Fruit fly (Drosophila melanogaster) ovary, adult (tissue): ENCODE data around the gene Pop1.

Source experiments
- CG17801 ChIP-seq: fragments of 200-800 bp; optimal IDR thresholded peaks from 2 replicates; lab custom pipeline; 2019; ENCODE audit warnings: missing biosample characterization, mild to moderate bottlenecking, missing genetic modification characterization, moderate library complexity; ENCODE audit not compliant: partially characterized antibody

Pop1 gene

dm6 chrX:5621893-5622803 lies at the start of gene Pop1, which contains the start of gene Mlc-c:
Gene Pop1, plus strand, starts transcription at chrX:5622648.
Gene Mlc-c, minus strand, starts transcription at chrX:5622539.
- TF ChIP-seq CG17801 (GFP tag; lab: Kevin White, UChicago): peak; percentile 21

DNA sequence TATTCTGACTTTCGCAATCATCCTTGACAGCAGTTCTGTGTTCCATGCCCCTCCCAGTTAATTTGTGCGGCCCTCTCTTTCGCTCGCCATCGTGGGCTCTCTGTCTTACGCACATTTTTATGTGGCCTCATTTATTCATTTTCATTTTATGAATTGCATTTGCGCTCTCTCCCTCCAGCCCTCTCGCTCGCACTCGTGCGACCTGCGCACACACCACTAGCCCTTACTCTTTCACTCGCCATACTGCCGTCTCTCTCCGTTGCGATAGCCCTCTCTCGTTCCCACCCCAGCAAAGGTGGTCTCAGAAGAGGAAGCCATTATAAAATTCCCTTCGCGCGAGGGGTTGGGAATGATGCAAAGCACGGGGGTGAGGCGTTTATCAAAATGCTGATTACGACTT lies 43.0 kb upstream of the Pop1 start:
- TF ChIP-seq CG17801 (GFP tag; lab: Kevin White, UChicago): no peak

DNA sequence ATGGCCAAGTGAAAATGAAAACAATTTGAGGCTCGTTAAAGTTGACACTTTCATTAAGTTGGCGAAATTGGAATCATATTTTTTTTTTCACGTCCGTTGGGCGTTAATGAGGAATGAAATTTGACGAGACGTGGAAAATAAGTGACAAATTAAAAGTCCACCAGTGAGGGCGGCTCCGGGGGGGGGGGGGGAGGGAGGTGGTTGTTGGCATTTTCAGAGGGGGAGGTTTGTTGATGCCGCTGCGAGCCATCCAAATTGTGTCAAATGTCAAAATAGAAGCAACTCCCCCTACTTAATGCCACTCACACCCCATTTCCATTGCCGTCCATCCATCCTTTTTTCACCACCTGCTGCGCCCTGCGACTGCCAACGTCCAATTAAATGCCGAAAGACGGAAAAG lies 35.4 kb upstream of the Pop1 start:
- no peak for TF ChIP-seq CG17801 (GFP tag; lab: Kevin White, UChicago)

- TF ChIP-seq CG17801 (GFP tag; lab: Kevin White, UChicago): no peak
Observed at dm6 chrX:5588454-5588853, 34.0 kb upstream of the Pop1 start.

- no peak for TF ChIP-seq CG17801 (GFP tag; lab: Kevin White, UChicago)
Observed at dm6 chrX:5589990-5590389, 32.5 kb upstream of the Pop1 start.

DNA sequence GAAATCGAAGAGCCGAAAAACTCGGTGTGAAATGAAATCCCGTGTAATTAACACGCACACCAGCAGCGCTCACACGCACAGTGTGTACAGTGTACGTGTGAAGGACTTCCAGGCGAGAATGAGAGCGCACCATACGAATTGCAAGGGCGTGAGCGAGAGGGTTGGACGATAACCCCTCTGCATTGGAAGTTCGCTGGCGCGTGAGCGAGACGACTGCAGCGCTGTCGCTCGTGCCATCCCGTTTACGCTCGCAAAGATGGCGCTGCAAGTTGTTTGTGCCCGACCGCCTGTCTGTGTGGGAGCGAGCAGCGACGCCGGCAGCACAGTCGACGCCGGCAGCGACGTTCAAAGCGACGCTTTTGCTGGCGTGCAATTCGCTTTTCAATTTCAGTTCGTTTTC lies 28.6 kb upstream of the Pop1 start, which contains the start of gene Vsx1:
Gene Vsx1 (plus strand): TSS at position 388 of the 400 bp plus-strand sequence.
- no peak for TF ChIP-seq CG17801 (GFP tag; lab: Kevin White, UChicago)

- no peak for TF ChIP-seq CG17801 (GFP tag; lab: Kevin White, UChicago)
Observed at dm6 chrX:5596554-5596953, 25.9 kb upstream of the Pop1 start.

- TF ChIP-seq CG17801 (GFP tag; lab: Kevin White, UChicago): no peak
Observed at dm6 chrX:5602308-5602707, 20.1 kb upstream of the Pop1 start.

DNA sequence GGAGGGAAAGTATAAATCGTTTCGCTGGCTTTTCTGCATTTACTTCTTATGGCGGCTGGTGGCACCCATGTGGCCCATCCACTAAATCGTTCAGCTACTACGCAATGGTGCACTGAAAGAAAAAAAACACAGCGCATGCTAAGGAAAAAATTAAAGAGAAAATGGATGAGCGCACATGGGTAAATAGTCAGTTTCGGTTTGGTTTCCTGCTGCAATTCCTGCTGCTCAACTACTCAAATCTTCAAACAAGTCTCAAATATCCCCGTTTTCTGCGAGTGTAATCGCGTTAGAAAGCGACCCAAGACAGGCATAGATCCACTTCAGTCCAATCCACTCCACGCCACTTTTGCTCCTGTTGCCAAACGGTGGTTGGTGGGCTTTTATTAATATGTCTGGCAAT lies 19.4 kb upstream of the Pop1 start:
- no peak for TF ChIP-seq CG17801 (GFP tag; lab: Kevin White, UChicago)

DNA sequence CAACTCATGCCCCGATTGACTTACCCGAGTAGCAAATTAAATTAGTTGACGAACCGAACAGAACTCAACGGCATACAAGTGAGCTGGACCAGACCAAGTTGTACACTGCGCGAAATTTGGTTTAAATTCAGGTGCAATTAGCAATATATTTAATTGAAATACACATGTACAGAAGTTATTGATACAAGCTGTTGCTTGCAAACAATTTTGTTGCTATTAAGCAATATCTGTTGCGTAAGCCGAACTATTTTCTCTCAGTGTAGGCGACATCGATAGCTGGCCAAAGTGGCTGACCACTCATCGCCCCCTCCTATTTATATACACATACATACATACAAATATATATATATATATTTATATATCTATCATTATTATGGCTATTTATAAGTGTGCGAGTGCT lies 18.3 kb upstream of the Pop1 start:
- no peak for TF ChIP-seq CG17801 (GFP tag; lab: Kevin White, UChicago)

DNA sequence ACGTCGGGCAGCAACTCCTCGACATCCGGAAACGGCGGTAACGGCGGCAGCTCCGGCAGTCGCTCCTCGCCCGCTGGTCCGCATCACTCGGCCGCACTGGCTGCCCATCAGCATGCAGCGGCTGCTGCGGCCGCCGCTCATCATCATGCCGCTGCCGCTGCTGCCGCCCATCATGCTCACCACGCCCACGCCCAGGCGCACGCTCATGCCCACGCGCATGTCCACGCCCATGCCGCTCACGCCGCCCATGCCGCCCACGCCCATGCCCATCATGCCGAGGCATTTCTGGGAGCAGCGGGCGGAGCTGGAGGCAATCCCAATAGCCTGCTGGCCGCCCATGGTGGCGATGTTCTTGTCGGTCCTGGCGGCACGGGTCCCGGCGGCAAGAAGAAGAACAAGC lies 16.1 kb upstream of the Pop1 start:
- TF ChIP-seq CG17801 (GFP tag; lab: Kevin White, UChicago): no peak

- TF ChIP-seq CG17801 (GFP tag; lab: Kevin White, UChicago): no peak
Observed at dm6 chrX:5607647-5608046, 14.8 kb upstream of the Pop1 start.

DNA sequence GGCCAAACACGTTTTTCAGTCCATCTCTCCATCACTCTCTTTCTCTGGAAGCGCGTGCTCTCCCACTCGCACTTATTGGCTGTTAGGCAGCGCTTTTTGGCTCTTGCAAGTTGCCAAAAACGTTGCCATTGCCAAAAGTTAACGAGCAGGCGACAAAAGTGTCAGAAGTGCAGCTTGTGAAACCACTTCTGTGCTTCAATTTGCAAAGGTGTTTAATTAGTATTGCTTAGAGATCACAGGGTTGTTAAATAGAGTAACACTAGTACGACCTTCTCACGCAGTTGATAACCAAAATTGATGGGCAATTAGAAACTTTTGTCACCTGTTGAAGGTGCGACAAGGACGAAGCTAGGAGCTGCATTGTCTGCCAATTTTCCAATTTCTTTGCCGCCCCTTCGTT lies 14.0 kb upstream of the Pop1 start:
- TF ChIP-seq CG17801 (GFP tag; lab: Kevin White, UChicago): no peak

- TF ChIP-seq CG17801 (GFP tag; lab: Kevin White, UChicago): no peak
Observed at dm6 chrX:5612977-5613376, 9.5 kb upstream of the Pop1 start.

DNA sequence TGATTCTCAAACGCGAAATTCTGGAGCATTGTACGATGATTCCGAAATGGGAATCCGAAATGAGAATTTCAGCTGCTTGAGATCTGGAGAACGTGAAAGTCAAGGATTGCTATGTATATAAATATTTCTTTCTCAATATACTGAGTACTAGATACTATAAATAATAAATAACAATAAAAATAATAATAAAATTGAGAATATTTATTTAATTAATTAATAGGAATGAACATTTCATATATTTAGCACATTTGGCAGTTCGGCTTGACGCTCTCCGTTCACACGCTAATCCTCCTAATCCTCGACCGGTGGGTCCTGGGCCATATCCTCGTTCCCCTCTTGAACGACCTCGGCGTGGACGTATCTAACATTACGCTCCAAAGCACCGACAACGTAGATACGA lies 8.1 kb upstream of the Pop1 start, which contains the start of gene CG34435:
Gene CG34435 (minus strand): TSS at position 101 of the 400 bp plus-strand sequence.
- no peak for TF ChIP-seq CG17801 (GFP tag; lab: Kevin White, UChicago)

- no peak for TF ChIP-seq CG17801 (GFP tag; lab: Kevin White, UChicago)
Observed at dm6 chrX:5616270-5616669, 6.2 kb upstream of the Pop1 start, which contains the start of gene CG34434. Gene CG34434, minus strand, starts transcription at chrX:5616370.
